Fruit fly (Drosophila melanogaster) whole organism: Measurements from ENCODE around the gene CG7987.

Experiments
- CG8478 ChIP-seq: fragments of >200 bp; optimal IDR thresholded peaks from 2 replicates; lab custom pipeline; 2018; ENCODE audit warnings: inconsistent platforms
- Dll ChIP-seq: fragments of >200 bp; optimal IDR thresholded peaks from 2 replicates; lab custom pipeline; 2017
- EcR ChIP-seq, 2 experiments: fragments of >200 bp; optimal IDR thresholded peaks; 2 replicates each; lab custom pipeline; 2017; ENCODE audit warnings: missing biosample characterization in 2 of 2, missing genetic modification characterization in 2 of 2, missing genetic modification reagents in 2 of 2
- pan ChIP-seq: fragments of >200 bp; optimal IDR thresholded peaks from 2 replicates; lab custom pipeline; 2017
- psq ChIP-seq: fragments of >200 bp; optimal IDR thresholded peaks from 2 replicates; lab custom pipeline; 2017
- usp ChIP-seq: fragments of >200 bp; optimal IDR thresholded peaks from 2 replicates; lab custom pipeline; 2017; ENCODE audit warnings: missing biosample characterization, missing genetic modification characterization, mixed read lengths

DNA sequence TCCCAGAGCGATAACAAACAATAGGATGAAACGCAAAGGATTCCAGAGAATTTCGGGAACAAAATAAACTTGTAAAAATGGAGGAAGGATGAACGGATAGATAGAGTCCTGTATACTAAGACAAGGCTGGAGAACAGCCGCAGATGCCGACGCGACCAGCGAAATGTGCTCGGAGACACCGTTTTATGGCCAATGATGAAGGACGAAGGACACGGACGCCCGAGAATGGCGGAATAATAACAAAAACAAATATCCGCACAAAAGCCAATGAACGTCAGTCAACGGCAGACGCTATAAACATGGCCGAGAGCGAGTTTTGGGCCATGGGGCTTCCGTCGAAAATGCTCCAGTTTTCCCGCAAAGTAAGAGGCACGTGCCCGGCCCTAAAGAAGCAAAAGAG is 20.7 kb downstream of the CG7987 start:
- TF ChIP-seq pan (no peak), Dll (lab: Kevin White, UChicago) (no peak), CG8478 (lab: Kevin White, UChicago) (no peak), psq (no peak), usp (GFP tag; lab: Kevin White, UChicago) (no peak), EcR (GFP tag; optimal IDR thresholded peaks at IDR 0.05; lab: Kevin White, UChicago) (no peak)
